Fruit fly (Drosophila melanogaster): ENCODE results near the gene CG31220.

Gene CG31220

dm6 chr3R:19641498-19642065 lies 6.7 kb upstream of the CG31220 start (continued):
- peak; percentile 92 for TF ChIP-seq CG32532 (GFP tag; IDR thresholded peaks at IDR 0.05)
- TF ChIP-seq CG5180 (GFP tag; optimal IDR thresholded peaks at IDR 0.05), result peak; percentile 73
- no peak for TF ChIP-seq sc (optimal IDR thresholded peaks at IDR 0.05)
- peak; percentile 50 for TF ChIP-seq sc (GFP tag; optimal IDR thresholded peaks at IDR 0.05)
- no peak for TF ChIP-seq gcm2 (GFP tag; optimal IDR thresholded peaks at IDR 0.05)
- TF ChIP-seq CG17328 (GFP tag; IDR thresholded peaks at IDR 0.05), result peak; percentile 89
- no peak for TF ChIP-seq CG6791 (GFP tag; IDR thresholded peaks at IDR 0.05; ENCODE audit: partially characterized antibody)
- peak; percentile 56; the same call in 1 of the 2 replicates for TF ChIP-seq peb (GFP tag; IDR thresholded peaks at IDR 0.05)
- no peak for TF ChIP-seq Dll (GFP tag; IDR thresholded peaks at IDR 0.05; ENCODE audit: partially characterized antibody)
- peak; percentile 9 for TF ChIP-seq CG10565 (GFP tag; optimal IDR thresholded peaks at IDR 0.05)
- peak; percentile 51 for TF ChIP-seq pho (GFP tag; optimal IDR thresholded peaks at IDR 0.05)
- TF ChIP-seq chif (GFP tag; optimal IDR thresholded peaks at IDR 0.05), result peak; percentile 2 to 52
- TF ChIP-seq br (optimal IDR thresholded peaks at IDR 0.05), result no peak
- peak; percentile 35 to 94 for TF ChIP-seq Hr51 (GFP tag; optimal IDR thresholded peaks at IDR 0.05)
- peak; percentile 66 for TF ChIP-seq CG4820 (GFP tag; optimal IDR thresholded peaks at IDR 0.05)
- TF ChIP-seq ato (GFP tag; IDR thresholded peaks at IDR 0.05; ENCODE audit: partially characterized antibody), result no peak
- TF ChIP-seq CG4424 (GFP tag; optimal IDR thresholded peaks at IDR 0.05), result peak; percentile 86
- TF ChIP-seq dm (GFP tag; optimal IDR thresholded peaks at IDR 0.05), result no peak
- peak; percentile 30 for TF ChIP-seq Antp (GFP tag; optimal IDR thresholded peaks at IDR 0.05)
- TF ChIP-seq vfl (GFP tag; optimal IDR thresholded peaks at IDR 0.05), result no peak
- peak; percentile 58 for TF ChIP-seq CG10274 (GFP tag; optimal IDR thresholded peaks at IDR 0.05)
- peak; percentile 55 for TF ChIP-seq CG1602 (GFP tag; optimal IDR thresholded peaks at IDR 0.05)
- no peak for TF ChIP-seq hb (GFP tag; IDR thresholded peaks at IDR 0.05; ENCODE audit: partially characterized antibody)
- no peak for TF ChIP-seq sna (GFP tag; IDR thresholded peaks at IDR 0.05; ENCODE audit: partially characterized antibody)
- TF ChIP-seq dati (GFP tag; IDR thresholded peaks at IDR 0.05), result peak; percentile 80
- TF ChIP-seq toy (GFP tag; IDR thresholded peaks at IDR 0.05), result peak; percentile 85
- TF ChIP-seq Lpt (GFP tag; optimal IDR thresholded peaks at IDR 0.05), result no peak
- TF ChIP-seq nau (GFP tag; optimal IDR thresholded peaks at IDR 0.05), result peak; percentile 66
- TF ChIP-seq CG16813 (GFP tag; IDR thresholded peaks at IDR 0.05; ENCODE audit: partially characterized antibody), result no peak
- peak; percentile 46; the same call in 1 of the 3 replicates for TF ChIP-seq CG11093 (GFP tag; IDR thresholded peaks at IDR 0.05)
- TF ChIP-seq org-1 (GFP tag; optimal IDR thresholded peaks at IDR 0.05), result peak; percentile 73
- TF ChIP-seq psq (GFP tag; optimal IDR thresholded peaks at IDR 0.05), result peak; percentile 63
- TF ChIP-seq gcm (GFP tag; optimal IDR thresholded peaks at IDR 0.05), result peak; percentile 90
- TF ChIP-seq CG18764 (GFP tag; optimal IDR thresholded peaks at IDR 0.05), result peak; percentile 56
- peak; percentile 87 for TF ChIP-seq E2f1 (GFP tag; IDR thresholded peaks at IDR 0.05)
- TF ChIP-seq CG4617 (GFP tag; optimal IDR thresholded peaks at IDR 0.05; ENCODE audit: borderline replicate concordance), result peak; percentile 6
- TF ChIP-seq usp (GFP tag; optimal IDR thresholded peaks at IDR 0.05), result no peak
- peak in 1 of 2 experiments; percentile 50 for TF ChIP-seq Hr78 (GFP tag; optimal IDR thresholded peaks at IDR 0.05)
- TF ChIP-seq caup (GFP tag; optimal IDR thresholded peaks at IDR 0.05; ENCODE audit: severe bottlenecking), result peak; percentile 86
- peak; percentile 75 for TF ChIP-seq NfI (GFP tag; optimal IDR thresholded peaks at IDR 0.05)
- peak; percentile 96 for TF ChIP-seq PHDP (tag; optimal IDR thresholded peaks at IDR 0.05)
- TF ChIP-seq wor (GFP tag; IDR thresholded peaks at IDR 0.05), result peak; percentile 55
- peak; percentile 23 for TF ChIP-seq CG30020 (tag; optimal IDR thresholded peaks at IDR 0.05)
- TF ChIP-seq row (GFP tag; IDR thresholded peaks at IDR 0.05), result peak; percentile 86
- TF ChIP-seq CG4328 (GFP tag; optimal IDR thresholded peaks at IDR 0.05), result peak; percentile 79
- peak; percentile 65 for TF ChIP-seq CG34376 (GFP tag; optimal IDR thresholded peaks at IDR 0.05)
- peak; percentile 83 for TF ChIP-seq Taf1 (GFP tag; IDR thresholded peaks at IDR 0.05)
- TF ChIP-seq CG2678 (tag; optimal IDR thresholded peaks at IDR 0.05), result peak; percentile 95
- peak; percentile 87 for TF ChIP-seq phol (tag; optimal IDR thresholded peaks at IDR 0.05)
- TF ChIP-seq Atf6 (GFP tag; IDR thresholded peaks at IDR 0.05), result peak; percentile 92
